Worm (Caenorhabditis elegans) whole organism, L1 larva: ENCODE data around the gene nhr-223.

Experiments used
- blmp-1 ChIP-seq: fragments of 150-350 bp; optimal IDR thresholded peaks from 2 replicates; lab custom pipeline; 2014; ENCODE audit warnings: missing biosample characterization, missing genetic modification characterization
- fkh-4 ChIP-seq: sonication (generic microtip); optimal IDR thresholded peaks from 2 replicates; lab custom pipeline; 2016; ENCODE audit warnings: missing compliant biosample characterization, missing genetic modification characterization, borderline replicate concordance
- nhr-237 ChIP-seq: fragments of 150-350 bp; optimal IDR thresholded peaks from 2 replicates; lab custom pipeline; 2014; ENCODE audit warnings: missing biosample characterization, missing genetic modification characterization
- nhr-28 ChIP-seq: fragments of 150-350 bp; optimal IDR thresholded peaks from 2 replicates; lab custom pipeline; 2014; ENCODE audit warnings: missing biosample characterization, missing genetic modification characterization

DNA sequence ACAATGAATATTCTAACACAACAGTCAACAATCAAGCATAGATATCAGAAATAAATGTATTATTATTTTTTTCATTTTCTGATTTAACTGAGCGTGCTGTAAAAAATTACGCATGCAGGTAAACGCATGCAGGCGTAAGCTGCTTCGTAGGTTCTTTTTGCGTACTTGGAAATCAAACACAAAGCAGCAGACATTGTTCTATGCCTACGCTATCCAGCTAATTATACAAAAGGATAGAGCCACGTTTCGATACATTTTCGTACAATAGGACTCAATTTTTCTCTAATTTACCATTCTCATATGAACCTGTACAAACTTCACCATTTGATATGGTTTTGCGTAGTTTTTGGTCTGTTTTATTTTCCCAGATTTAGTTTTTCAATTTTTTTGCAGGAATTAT is 13.7 kb upstream of the nhr-223 start, which contains the start of gene T26E4.3:
- no peak for TF ChIP-seq blmp-1 (tag; lab: Kevin White, UChicago)
- no peak for TF ChIP-seq nhr-237 (tag; lab: Kevin White, UChicago)
- TF ChIP-seq fkh-4: no peak
- TF ChIP-seq nhr-28 (tag; lab: Kevin White, UChicago): no peak
